Worm (Caenorhabditis elegans) whole organism, mixed stage, embryonic: Measurements from ENCODE around the gene fbxb-81.
"Not testable (repeated sequence)": the region's sequence is repeated elsewhere in the genome, so short reads cannot be mapped to it uniquely, and the experiment has no call there.

Source experiments
- ceh-83 ChIP-seq: fragments of 200-800 bp; sonication (Bioruptor generic); optimal IDR thresholded peaks from 2 replicates; lab custom pipeline; 2018; ENCODE audit warnings: mild to moderate bottlenecking, missing genetic modification characterization, missing compliant biosample characterization
- elt-1 ChIP-seq: sonication (generic microtip); optimal IDR thresholded peaks from 2 replicates; lab custom pipeline; 2017; ENCODE audit warnings: missing genetic modification characterization, mild to moderate bottlenecking, missing compliant biosample characterization, antibody characterized with exemption, moderate library complexity, borderline replicate concordance; ENCODE audit not compliant: insufficient read depth
- pha-4 ChIP-seq: fragments of 150-350 bp; optimal IDR thresholded peaks from 2 replicates; lab custom pipeline; 2018; ENCODE audit warnings: missing biosample characterization, missing genetic modification reagents, missing genetic modification characterization

DNA sequence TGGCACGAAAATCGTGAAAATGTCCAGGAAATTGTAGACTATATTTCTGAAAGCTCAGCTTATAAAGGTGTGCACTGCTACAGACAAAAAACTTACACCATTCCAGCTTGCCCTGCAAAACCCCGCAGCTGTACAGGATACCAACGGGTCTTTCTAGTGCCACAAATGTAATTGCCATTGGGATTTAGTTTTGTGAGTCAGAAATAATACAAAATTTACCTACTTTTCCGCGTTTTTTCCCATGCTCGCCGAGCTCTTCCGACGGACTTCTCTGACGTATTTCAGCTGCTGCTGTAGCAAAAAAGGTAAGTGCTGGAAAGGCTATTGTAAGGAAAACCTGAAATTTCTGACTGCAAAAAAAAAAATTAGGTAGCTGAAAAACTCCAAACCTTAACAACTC, 44.0 kb downstream of the fbxb-81 start, which contains the start of gene C29F9.8:
- TF ChIP-seq pha-4 (tag; lab: Kevin White, UChicago); elt-1 (tag; lab: Kevin White, UChicago); ceh-83 (GFP tag; lab: Kevin White, UChicago): not testable (repeated sequence)
